Worm (Caenorhabditis elegans) whole organism, L4 larva: ENCODE results near the gene C35A5.4.

Source experiments
- T26A8.4 ChIP-seq: fragments of 200-800 bp; sonication (Bioruptor generic); IDR thresholded peaks from 2 replicates; pipeline ENCODE4 v1.3.6; 2022; ENCODE audit warnings: missing genetic modification characterization, missing compliant biosample characterization
- lsy-2 ChIP-seq, 2 experiments: fragments of 150-350 bp in 1 of 2; sonication (generic microtip) in 1 of 2; optimal IDR thresholded peaks; 2 replicates each; lab custom pipeline; 2014 to 2017; ENCODE audit warnings: missing biosample characterization in 2 of 2, missing genetic modification characterization in 2 of 2

C35A5.4 gene

ce11 chrV:10548981-10549380 lies 52.1 kb downstream of the C35A5.4 start, which contains the start of gene srd-34 (continued):
- TF ChIP-seq T26A8.4 (GFP tag; lab: Robert Waterston, UW): no peak
- TF ChIP-seq lsy-2 (tag; optimal IDR thresholded peaks at IDR 0.05; lab: Kevin White, UChicago): no peak
